Worm (Caenorhabditis elegans): ENCODE data around the gene chil-11.

DNA sequence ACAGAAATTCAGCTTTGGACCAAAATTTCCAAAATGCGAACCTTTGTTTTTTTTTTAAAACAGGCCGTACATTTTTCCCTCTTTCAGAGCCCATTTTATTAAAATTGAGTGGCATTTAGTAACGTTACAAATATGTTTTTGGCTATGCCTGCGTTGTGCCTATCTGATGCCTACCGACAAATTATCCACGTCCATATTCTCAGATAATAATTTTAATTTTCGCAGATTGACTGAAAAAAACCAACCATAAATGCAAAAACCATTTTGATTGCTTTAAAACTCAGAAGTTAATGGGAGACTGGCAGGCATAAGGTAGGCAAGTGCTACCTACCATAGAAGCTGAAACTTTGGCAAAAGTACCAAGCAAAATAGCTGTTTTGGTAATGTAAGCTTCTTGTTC lies 19.5 kb downstream of the chil-11 start:
- TF ChIP-seq scrt-1 (GFP tag; IDR thresholded peaks at IDR 0.05) = no peak
- no peak for TF ChIP-seq sea-1 (GFP tag; conservative IDR thresholded peaks at IDR 0.05)
- no peak for TF ChIP-seq tra-4 (tag; optimal IDR thresholded peaks at IDR 0.05)
- TF ChIP-seq hmg-4 (GFP tag; optimal IDR thresholded peaks at IDR 0.05) = no peak
- no peak for TF ChIP-seq flt-1 (GFP tag; IDR thresholded peaks at IDR 0.05)
- no peak for TF ChIP-seq ama-1 (optimal IDR thresholded peaks at IDR 0.05)
- TF ChIP-seq ets-7 (tag; optimal IDR thresholded peaks at IDR 0.05) = no peak
- no peak for TF ChIP-seq hnd-1 (tag; optimal IDR thresholded peaks at IDR 0.05)
- TF ChIP-seq pes-1 (GFP tag; IDR thresholded peaks at IDR 0.05) = no peak
- no peak for TF ChIP-seq ceh-13 (GFP tag; optimal IDR thresholded peaks at IDR 0.05)
- TF ChIP-seq hmbx-1 (tag; optimal IDR thresholded peaks at IDR 0.05) = no peak

Measured in whole organism, early embryonic.